Fruit fly (Drosophila melanogaster) whole organism, embryonic: ENCODE data around the gene yps.
A peak's percentile ranks its signal among the peaks of the same experiment; 100 is the strongest.

Experiments used
- Adf1 ChIP-seq: fragments of 200-800 bp; sonication (Bioruptor generic); IDR thresholded peaks from 2 replicates; pipeline ENCODE4 v1.3.6; 2022; ENCODE audit warnings: missing biosample characterization, missing genetic modification characterization
- CG10462 ChIP-seq: fragments of 200-800 bp; sonication (Bioruptor generic); optimal IDR thresholded peaks from 2 replicates; lab custom pipeline; 2016; ENCODE audit warnings: missing biosample characterization, missing genetic modification characterization
- CG11085 ChIP-seq: fragments of 200-800 bp; sonication (Bioruptor generic); IDR thresholded peaks from 2 replicates; pipeline ENCODE4 v1.3.6; 2022; ENCODE audit warnings: missing biosample characterization, missing genetic modification characterization
- CG11504 ChIP-seq: fragments of 200-800 bp; sonication (Bioruptor generic); optimal IDR thresholded peaks from 3 replicates; lab custom pipeline; 2019; ENCODE audit warnings: missing biosample characterization, mild to moderate bottlenecking, missing genetic modification characterization, moderate library complexity
- CG12104 ChIP-seq: fragments of 200-800 bp; sonication (Bioruptor generic); optimal IDR thresholded peaks from 3 replicates; lab custom pipeline; 2016; ENCODE audit warnings: missing biosample characterization, missing genetic modification characterization
- CG12155 ChIP-seq: fragments of 200-800 bp; sonication (Bioruptor generic); optimal IDR thresholded peaks from 3 replicates; lab custom pipeline; 2016; ENCODE audit warnings: missing biosample characterization, missing genetic modification characterization
- CG14710 ChIP-seq: fragments of 200-800 bp; sonication (Bioruptor generic); optimal IDR thresholded peaks from 3 replicates; lab custom pipeline; 2019; ENCODE audit warnings: missing biosample characterization, mild to moderate bottlenecking, missing genetic modification characterization, moderate library complexity
- CG1603 ChIP-seq: fragments of 200-800 bp; sonication (Bioruptor generic); optimal IDR thresholded peaks from 2 replicates; lab custom pipeline; 2019; ENCODE audit warnings: missing biosample characterization, mild to moderate bottlenecking, missing genetic modification characterization, moderate library complexity
- CG1647 ChIP-seq: fragments of 200-800 bp; sonication (Bioruptor generic); optimal IDR thresholded peaks from 3 replicates; lab custom pipeline; 2016; ENCODE audit warnings: missing biosample characterization, missing genetic modification characterization
- CG17359 ChIP-seq: fragments of 200-800 bp; sonication (Bioruptor generic); optimal IDR thresholded peaks from 3 replicates; lab custom pipeline; 2018; ENCODE audit warnings: missing biosample characterization, mild to moderate bottlenecking, missing genetic modification characterization, moderate library complexity
- CG17612 ChIP-seq: fragments of 200-800 bp; sonication (Bioruptor generic); IDR thresholded peaks from 2 replicates; pipeline ENCODE4 v1.3.6; 2022; ENCODE audit warnings: missing biosample characterization, missing genetic modification characterization
- CG18262 ChIP-seq: fragments of 200-800 bp; optimal IDR thresholded peaks from 3 replicates; lab custom pipeline; 2019; ENCODE audit warnings: missing biosample characterization, mild to moderate bottlenecking, missing genetic modification characterization, moderate library complexity
- CG2199 ChIP-seq: fragments of 200-800 bp; sonication (Bioruptor generic); IDR thresholded peaks from 3 replicates; pipeline ENCODE4 v1.3.6; 2022; ENCODE audit warnings: missing biosample characterization, missing genetic modification characterization
- CG30403 ChIP-seq: fragments of 200-800 bp; sonication (Bioruptor generic); optimal IDR thresholded peaks from 3 replicates; lab custom pipeline; 2016; ENCODE audit warnings: missing biosample characterization, missing genetic modification characterization
- CG31365 ChIP-seq: fragments of 200-800 bp; sonication (Bioruptor generic); optimal IDR thresholded peaks from 2 replicates; lab custom pipeline; 2018; ENCODE audit warnings: missing biosample characterization, mild to moderate bottlenecking, missing genetic modification characterization
- CG4404 ChIP-seq: fragments of 200-800 bp; sonication (Bioruptor generic); IDR thresholded peaks from 2 replicates; pipeline ENCODE4 v1.3.6; 2022; ENCODE audit warnings: missing biosample characterization, missing genetic modification characterization
- CG6175 ChIP-seq: fragments of 200-800 bp; sonication (Bioruptor generic); IDR thresholded peaks from 3 replicates; pipeline ENCODE4 v1.3.6; 2022; ENCODE audit warnings: missing biosample characterization, missing genetic modification characterization
- CG6254 ChIP-seq: fragments of 200-800 bp; sonication (Bioruptor generic); optimal IDR thresholded peaks from 3 replicates; lab custom pipeline; 2017; ENCODE audit warnings: mild to moderate bottlenecking, missing biosample characterization, missing genetic modification reagents, missing genetic modification characterization
- CG7556 ChIP-seq: fragments of 200-800 bp; sonication (Bioruptor generic); optimal IDR thresholded peaks from 2 replicates; lab custom pipeline; 2017; ENCODE audit warnings: missing biosample characterization, mild to moderate bottlenecking, missing genetic modification characterization
- CG7745 ChIP-seq: fragments of 200-800 bp; sonication (Bioruptor generic); optimal IDR thresholded peaks from 2 replicates; lab custom pipeline; 2018; ENCODE audit warnings: missing biosample characterization, mild to moderate bottlenecking, missing genetic modification characterization, moderate library complexity
- CG8388 ChIP-seq: fragments of 200-800 bp; sonication (Bioruptor generic); optimal IDR thresholded peaks from 2 replicates; lab custom pipeline; 2019; ENCODE audit warnings: missing biosample characterization, mild to moderate bottlenecking, missing genetic modification characterization, moderate library complexity
- CG9215 ChIP-seq: fragments of 200-800 bp; sonication (Bioruptor generic); IDR thresholded peaks from 2 replicates; pipeline ENCODE4 v1.3.6; 2022; ENCODE audit warnings: missing biosample characterization, missing genetic modification characterization
- H15 ChIP-seq: fragments of 200-800 bp; sonication (Bioruptor generic); IDR thresholded peaks from 3 replicates; pipeline ENCODE4 v1.3.6; 2022; ENCODE audit warnings: missing biosample characterization, missing genetic modification characterization
- HHEX ChIP-seq: fragments of 200-800 bp; sonication (Bioruptor generic); optimal IDR thresholded peaks from 3 replicates; lab custom pipeline; 2017; ENCODE audit warnings: missing biosample characterization, mild to moderate bottlenecking, missing genetic modification characterization, missing genetic modification reagents
- MTF-1 ChIP-seq: fragments of 200-800 bp; sonication (Bioruptor generic); optimal IDR thresholded peaks from 2 replicates; lab custom pipeline; 2018; ENCODE audit warnings: missing biosample characterization, mild to moderate bottlenecking, missing genetic modification characterization, borderline replicate concordance
- NC2α ChIP-seq: fragments of 200-800 bp; sonication (Bioruptor generic); optimal IDR thresholded peaks from 2 replicates; lab custom pipeline; 2016; ENCODE audit warnings: missing biosample characterization, missing genetic modification characterization
- Nf-YA ChIP-seq: fragments of 200-800 bp; sonication (Bioruptor generic); IDR thresholded peaks from 2 replicates; pipeline ENCODE4 v1.3.6; 2022; ENCODE audit warnings: missing biosample characterization, missing genetic modification characterization
- Oaz ChIP-seq: fragments of 200-800 bp; sonication (Bioruptor generic); IDR thresholded peaks from 2 replicates; pipeline ENCODE4 v1.3.6; 2022; ENCODE audit warnings: missing biosample characterization, missing genetic modification characterization
- Rx ChIP-seq: fragments of 200-800 bp; sonication (Bioruptor generic); IDR thresholded peaks from 2 replicates; pipeline ENCODE4 v1.3.6; 2022; ENCODE audit warnings: missing biosample characterization, missing genetic modification characterization
- Sry-δ ChIP-seq: fragments of 200-800 bp; sonication (Bioruptor generic); optimal IDR thresholded peaks from 2 replicates; lab custom pipeline; 2016; ENCODE audit warnings: missing biosample characterization, missing genetic modification characterization
- Stat92E ChIP-seq, 3 experiments: fragments of >200 bp in 2 of 3; fragments of 200-800 bp in 1 of 3; sonication (Bioruptor generic) in 1 of 3; optimal IDR thresholded peaks; 2 replicates each; lab custom pipeline; 2017 to 2019; ENCODE audit warnings: missing biosample characterization in 3 of 3, missing genetic modification characterization in 3 of 3, mild to moderate bottlenecking in 1 of 3, moderate library complexity in 1 of 3
- TFAM ChIP-seq: fragments of 200-800 bp; sonication (Bioruptor generic); optimal IDR thresholded peaks from 2 replicates; lab custom pipeline; 2017; ENCODE audit warnings: missing biosample characterization, missing genetic modification characterization, inconsistent platforms
- Xbp1 ChIP-seq: fragments of 200-800 bp; sonication (Bioruptor generic); optimal IDR thresholded peaks from 3 replicates; lab custom pipeline; 2016; ENCODE audit warnings: missing biosample characterization, mild to moderate bottlenecking, missing genetic modification characterization
- ara ChIP-seq: fragments of 200-800 bp; sonication (Bioruptor generic); IDR thresholded peaks from 2 replicates; pipeline ENCODE4 v1.3.6; 2022; ENCODE audit warnings: missing biosample characterization, missing genetic modification characterization
- cg ChIP-seq: fragments of 200-800 bp; sonication (Bioruptor generic); optimal IDR thresholded peaks from 3 replicates; lab custom pipeline; 2019; ENCODE audit warnings: missing biosample characterization, mild to moderate bottlenecking, missing genetic modification characterization, moderate library complexity
- da ChIP-seq: fragments of 200-800 bp; sonication (Bioruptor generic); optimal IDR thresholded peaks from 2 replicates; lab custom pipeline; 2016; ENCODE audit warnings: missing biosample characterization, missing genetic modification characterization
- dan ChIP-seq: fragments of 200-800 bp; sonication (Bioruptor generic); IDR thresholded peaks from 2 replicates; pipeline ENCODE4 v1.3.6; 2022; ENCODE audit warnings: missing biosample characterization, missing genetic modification characterization
- dati ChIP-seq: fragments of 200-800 bp; sonication (Bioruptor generic); IDR thresholded peaks from 2 replicates; pipeline ENCODE4 v1.3.6; 2022; ENCODE audit warnings: missing biosample characterization, missing genetic modification characterization
- disco-r ChIP-seq: fragments of 200-800 bp; sonication (Bioruptor generic); optimal IDR thresholded peaks from 2 replicates; lab custom pipeline; 2016; ENCODE audit warnings: missing biosample characterization, missing genetic modification characterization
- dmrt99B ChIP-seq: fragments of 200-800 bp; sonication (Bioruptor generic); optimal IDR thresholded peaks from 2 replicates; lab custom pipeline; 2018; ENCODE audit warnings: missing biosample characterization, mild to moderate bottlenecking, missing genetic modification characterization, moderate library complexity
- fd3F ChIP-seq: fragments of 200-800 bp; sonication (Bioruptor generic); optimal IDR thresholded peaks from 2 replicates; lab custom pipeline; 2018; ENCODE audit warnings: missing biosample characterization, mild to moderate bottlenecking, missing genetic modification characterization, moderate library complexity
- fd96Cb ChIP-seq: fragments of 200-800 bp; sonication (Bioruptor generic); optimal IDR thresholded peaks from 2 replicates; lab custom pipeline; 2018; ENCODE audit warnings: missing biosample characterization, mild to moderate bottlenecking, missing genetic modification characterization, moderate library complexity
- gfzf ChIP-seq: fragments of 200-800 bp; sonication (Bioruptor generic); optimal IDR thresholded peaks from 2 replicates; lab custom pipeline; 2016; ENCODE audit warnings: missing biosample characterization, mild to moderate bottlenecking, missing genetic modification characterization, moderate library complexity
- hb ChIP-seq: fragments of 200-800 bp; sonication (Bioruptor generic); IDR thresholded peaks from 3 replicates; pipeline ENCODE4 v1.3.6; 2022; ENCODE audit warnings: missing biosample characterization, missing genetic modification characterization; ENCODE audit not compliant: partially characterized antibody
- ind ChIP-seq: fragments of 200-800 bp; sonication (Bioruptor generic); optimal IDR thresholded peaks from 3 replicates; lab custom pipeline; 2016; ENCODE audit warnings: missing biosample characterization, missing genetic modification characterization
- luna ChIP-seq: fragments of 200-800 bp; sonication (Bioruptor generic); optimal IDR thresholded peaks from 2 replicates; lab custom pipeline; 2016; ENCODE audit warnings: missing biosample characterization, missing genetic modification characterization
- psq ChIP-seq: fragments of 200-800 bp; sonication (Bioruptor generic); optimal IDR thresholded peaks from 2 replicates; lab custom pipeline; 2017; ENCODE audit warnings: missing biosample characterization, missing genetic modification characterization
- sob ChIP-seq: fragments of 200-800 bp; sonication (Bioruptor generic); IDR thresholded peaks from 2 replicates; pipeline ENCODE4 v1.3.6; 2022; ENCODE audit warnings: missing biosample characterization, missing genetic modification characterization
- tio ChIP-seq: fragments of 200-800 bp; sonication (Bioruptor generic); optimal IDR thresholded peaks from 2 replicates; lab custom pipeline; 2017; ENCODE audit warnings: missing biosample characterization, missing genetic modification characterization, inconsistent platforms
- zen ChIP-seq: fragments of 200-800 bp; sonication (Bioruptor generic); optimal IDR thresholded peaks from 3 replicates; lab custom pipeline; 2018; ENCODE audit warnings: missing biosample characterization, mild to moderate bottlenecking, missing genetic modification characterization, moderate library complexity
- zf30C ChIP-seq: fragments of 200-800 bp; sonication (Bioruptor generic); optimal IDR thresholded peaks from 3 replicates; lab custom pipeline; 2018; ENCODE audit warnings: missing biosample characterization, mild to moderate bottlenecking, missing genetic modification characterization

yps gene

dm6 chr3L:12131918-12132317 is 7.0 kb upstream of the yps start, which contains the start of gene DEF8 (continued):
- TF ChIP-seq Oaz (GFP tag; lab: Robert Waterston, UW) (peak; percentile 66), CG30403 (peak; percentile 77), NC2α (peak; percentile 17), fd96Cb (tag; lab: Kevin White, UChicago) (peak; percentile 83), tio (GFP tag; lab: Kevin White, UChicago) (peak; percentile 65), CG4404 (GFP tag; lab: Robert Waterston, UW) (no peak), sob (GFP tag; lab: Robert Waterston, UW) (peak; percentile 87), CG17612 (GFP tag; lab: Robert Waterston, UW) (0 out of 2 replicates have a peak, but pooled peaks have one; percentile 29), dmrt99B (tag; lab: Kevin White, UChicago) (peak; percentile 83), H15 (GFP tag; lab: Robert Waterston, UW) (peak; percentile 78), CG11085 (GFP tag; lab: Robert Waterston, UW) (peak; percentile 67), gfzf (GFP tag; lab: Kevin White, UChicago) (no peak), CG10462 (peak; percentile 55), CG1603 (tag; lab: Kevin White, UChicago) (peak; percentile 71), Rx (GFP tag; lab: Robert Waterston, UW) (peak; percentile 45), CG11504 (peak; percentile 92), ind (peak; percentile 79), CG2199 (GFP tag; lab: Robert Waterston, UW) (no peak), CG14710 (peak; percentile 92), da (no peak), CG18262 (tag; lab: Kevin White, UChicago) (peak; percentile 90), CG9215 (GFP tag; lab: Robert Waterston, UW) (peak; percentile 58), Stat92E (GFP tag; optimal IDR thresholded peaks at IDR 0.05; lab: Kevin White, UChicago) (no peak), CG6175 (GFP tag; lab: Robert Waterston, UW) (no peak), HHEX (GFP tag; lab: Kevin White, UChicago) (peak; percentile 79), Sry-δ (peak; percentile 44), CG12155 (GFP tag; lab: Kevin White, UChicago) (peak; percentile 70), TFAM (GFP tag; lab: Kevin White, UChicago) (no peak), disco-r (GFP tag; lab: Kevin White, UChicago) (no peak), CG12104 (GFP tag; lab: Kevin White, UChicago) (peak; percentile 76), zf30C (GFP tag; lab: Kevin White, UChicago) (peak; percentile 97), hb (GFP tag; lab: Robert Waterston, UW) (no peak), dati (GFP tag; lab: Robert Waterston, UW) (peak; percentile 83), CG7745 (tag; lab: Kevin White, UChicago) (peak; percentile 18), cg (GFP tag; lab: Kevin White, UChicago) (no peak), Xbp1 (GFP tag; lab: Kevin White, UChicago) (peak; percentile 86), ara (GFP tag; lab: Robert Waterston, UW) (peak; percentile 52; the same call in 1 of the 2 replicates), Adf1 (GFP tag; lab: Robert Waterston, UW) (peak; percentile 54; the same call in 1 of the 2 replicates), zen (tag; lab: Kevin White, UChicago) (peak; percentile 87), Nf-YA (GFP tag; lab: Robert Waterston, UW) (peak; percentile 83), luna (GFP tag; lab: Kevin White, UChicago) (no peak), CG8388 (peak; percentile 77), CG6254 (GFP tag; lab: Kevin White, UChicago) (peak; percentile 73), dan (GFP tag; lab: Robert Waterston, UW) (no peak), MTF-1 (GFP tag; lab: Kevin White, UChicago) (peak; percentile 44), CG7556 (GFP tag; lab: Kevin White, UChicago) (peak; percentile 80), CG17359 (tag; lab: Kevin White, UChicago) (peak; percentile 91), CG1647 (GFP tag; lab: Kevin White, UChicago) (peak; percentile 45), CG31365 (tag; lab: Kevin White, UChicago) (no peak), psq (peak; percentile 52), fd3F (GFP tag; lab: Kevin White, UChicago) (peak; percentile 77)
